Worm (Caenorhabditis elegans) whole organism, L4 larva: ENCODE data around the gene W02B8.1.
"Not testable (repeated sequence)": the region's sequence is repeated elsewhere in the genome, so short reads cannot be mapped to it uniquely, and the experiment has no call there.

Experiments used
- F49E8.2 ChIP-seq: sonication (generic microtip); optimal IDR thresholded peaks from 2 replicates; lab custom pipeline; 2016; ENCODE audit warnings: missing compliant biosample characterization, mild to moderate bottlenecking, missing genetic modification characterization, borderline replicate concordance
- T20F7.1 ChIP-seq: fragments of 200-800 bp; sonication (Bioruptor generic); optimal IDR thresholded peaks from 2 replicates; lab custom pipeline; 2018; ENCODE audit warnings: mild to moderate bottlenecking, missing genetic modification characterization, missing compliant biosample characterization
- ama-1 ChIP-seq: fragments of 150-350 bp; optimal IDR thresholded peaks from 2 replicates; lab custom pipeline; 2014; ENCODE audit warnings: inconsistent platforms, mixed read lengths
- arid-1 ChIP-seq: fragments of 200-800 bp; sonication (Bioruptor generic); conservative IDR thresholded peaks from 2 replicates; pipeline ENCODE4 v1.3.6; 2022; ENCODE audit warnings: missing genetic modification reagents, missing genetic modification characterization, missing compliant biosample characterization
- ceh-20 ChIP-seq: fragments of 200-800 bp; sonication (Bioruptor generic); IDR thresholded peaks from 2 replicates; pipeline ENCODE4 v1.3.6; 2022; ENCODE audit warnings: missing genetic modification reagents, missing genetic modification characterization, missing compliant biosample characterization
- daf-12 ChIP-seq: fragments of 150-350 bp; optimal IDR thresholded peaks from 2 replicates; lab custom pipeline; 2014; ENCODE audit warnings: missing biosample characterization, missing genetic modification reagents, missing genetic modification characterization
- daf-16 ChIP-seq, 3 experiments: sonication (generic microtip); optimal IDR thresholded peaks; 2 replicates each; lab custom pipeline; 2016 to 2017; ENCODE audit warnings: missing genetic modification characterization in 3 of 3, missing genetic modification reagents in 3 of 3, mild to moderate bottlenecking in 2 of 3, missing compliant biosample characterization in 2 of 3, missing biosample characterization in 1 of 3, moderate library complexity in 1 of 3
- dmd-6 ChIP-seq: fragments of 200-800 bp; sonication (Bioruptor generic); IDR thresholded peaks from 2 replicates; pipeline ENCODE4 v1.3.6; 2022; ENCODE audit warnings: missing genetic modification reagents, missing genetic modification characterization, missing compliant biosample characterization
- dmd-8 ChIP-seq: fragments of 200-800 bp; sonication (Bioruptor generic); IDR thresholded peaks from 2 replicates; pipeline ENCODE4 v1.3.6; 2022; ENCODE audit warnings: missing genetic modification characterization, missing compliant biosample characterization
- dmd-9 ChIP-seq: fragments of 200-800 bp; sonication (Bioruptor generic); IDR thresholded peaks from 2 replicates; pipeline ENCODE4 v1.3.6; 2022; ENCODE audit warnings: missing genetic modification reagents, missing genetic modification characterization, missing compliant biosample characterization
- duxl-1 ChIP-seq: sonication (generic microtip); optimal IDR thresholded peaks from 2 replicates; lab custom pipeline; 2016; ENCODE audit warnings: mild to moderate bottlenecking, missing genetic modification characterization, moderate library complexity, missing compliant biosample characterization; ENCODE audit not compliant: poor library complexity
- dve-1 ChIP-seq: sonication (generic microtip); optimal IDR thresholded peaks from 2 replicates; lab custom pipeline; 2017; ENCODE audit warnings: antibody characterized with exemption, mild to moderate bottlenecking, missing genetic modification characterization, missing compliant biosample characterization; ENCODE audit not compliant: insufficient read depth
- egl-27 ChIP-seq: sonication (generic microtip); optimal IDR thresholded peaks from 3 replicates; lab custom pipeline; 2017; ENCODE audit warnings: missing biosample characterization, missing genetic modification reagents, missing genetic modification characterization
- gei-8 ChIP-seq: fragments of 200-800 bp; sonication (Bioruptor generic); optimal IDR thresholded peaks from 2 replicates; lab custom pipeline; 2018; ENCODE audit warnings: mild to moderate bottlenecking, missing genetic modification characterization, missing compliant biosample characterization
- hlh-11 ChIP-seq: fragments of 200-800 bp; sonication (Bioruptor generic); optimal IDR thresholded peaks from 2 replicates; lab custom pipeline; 2018; ENCODE audit warnings: mild to moderate bottlenecking, missing genetic modification characterization, missing compliant biosample characterization
- hlh-30 ChIP-seq: sonication (generic microtip); optimal IDR thresholded peaks from 2 replicates; lab custom pipeline; 2017; ENCODE audit warnings: antibody characterized with exemption, mild to moderate bottlenecking, missing genetic modification characterization, missing compliant biosample characterization; ENCODE audit not compliant: insufficient read depth
- lin-1 ChIP-seq: fragments of 200-800 bp; sonication (Bioruptor generic); IDR thresholded peaks from 2 replicates; pipeline ENCODE4 v1.3.6; 2022; ENCODE audit warnings: missing genetic modification reagents, missing genetic modification characterization, missing compliant biosample characterization
- lin-13 ChIP-seq: fragments of 150-350 bp; optimal IDR thresholded peaks from 2 replicates; lab custom pipeline; 2014; ENCODE audit warnings: missing biosample characterization, missing genetic modification reagents, missing genetic modification characterization
- lin-38 ChIP-seq: fragments of 200-800 bp; sonication (Bioruptor generic); IDR thresholded peaks from 2 replicates; pipeline ENCODE4 v1.3.6; 2022; ENCODE audit warnings: missing genetic modification reagents, missing genetic modification characterization, missing compliant biosample characterization
- lin-39 ChIP-seq: fragments of 150-350 bp; optimal IDR thresholded peaks from 2 replicates; lab custom pipeline; 2014; ENCODE audit warnings: missing biosample characterization, missing genetic modification reagents, missing genetic modification characterization
- lsy-2 ChIP-seq, 2 experiments: fragments of 150-350 bp in 1 of 2; sonication (generic microtip) in 1 of 2; optimal IDR thresholded peaks; 2 replicates each; lab custom pipeline; 2014 to 2017; ENCODE audit warnings: missing biosample characterization in 2 of 2, missing genetic modification characterization in 2 of 2
- madf-5 ChIP-seq, 2 experiments: fragments of 200-800 bp; sonication (Bioruptor generic); IDR thresholded peaks; 2 replicates each; pipeline ENCODE4 v1.3.6; 2022; ENCODE audit warnings: missing compliant biosample characterization in 2 of 2, missing genetic modification characterization in 2 of 2
- madf-9 ChIP-seq: fragments of 200-800 bp; sonication (Bioruptor generic); conservative IDR thresholded peaks from 2 replicates; pipeline ENCODE4 v1.3.6; 2022; ENCODE audit warnings: missing genetic modification reagents, missing genetic modification characterization, missing compliant biosample characterization
- mdt-29 ChIP-seq: fragments of 200-800 bp; sonication (Bioruptor generic); IDR thresholded peaks from 2 replicates; pipeline ENCODE4 v1.3.6; 2022; ENCODE audit warnings: missing genetic modification reagents, missing genetic modification characterization, missing compliant biosample characterization
- mep-1 ChIP-seq: fragments of 150-350 bp; sonication (generic microtip); optimal IDR thresholded peaks from 3 replicates; lab custom pipeline; 2014; ENCODE audit warnings: missing biosample characterization, missing genetic modification characterization
- mes-2 ChIP-seq: sonication (generic microtip); optimal IDR thresholded peaks from 2 replicates; lab custom pipeline; 2016; ENCODE audit warnings: missing genotype, mild to moderate bottlenecking, missing genetic modification characterization, missing compliant biosample characterization; ENCODE audit not compliant: poor library complexity, severe bottlenecking
- mxl-2 ChIP-seq: fragments of 200-800 bp; sonication (Bioruptor generic); conservative IDR thresholded peaks from 2 replicates; pipeline ENCODE4 v1.3.6; 2022; ENCODE audit warnings: missing genetic modification reagents, missing genetic modification characterization, missing compliant biosample characterization
- nhr-10 ChIP-seq: fragments of 150-350 bp; optimal IDR thresholded peaks from 2 replicates; lab custom pipeline; 2014; ENCODE audit warnings: missing biosample characterization, missing genetic modification characterization
- nhr-102 ChIP-seq: sonication (generic microtip); optimal IDR thresholded peaks from 2 replicates; lab custom pipeline; 2016; ENCODE audit warnings: mild to moderate bottlenecking, missing genetic modification characterization, moderate library complexity, missing compliant biosample characterization
- nhr-237 ChIP-seq: sonication (generic microtip); optimal IDR thresholded peaks from 2 replicates; lab custom pipeline; 2017; ENCODE audit warnings: missing biosample characterization, missing genetic modification characterization
- nhr-42 ChIP-seq: fragments of 200-800 bp; sonication (Bioruptor generic); IDR thresholded peaks from 2 replicates; pipeline ENCODE4 v1.3.6; 2022; ENCODE audit warnings: missing genetic modification characterization, missing compliant biosample characterization
- nhr-48 ChIP-seq: sonication (generic microtip); optimal IDR thresholded peaks from 2 replicates; lab custom pipeline; 2016; ENCODE audit warnings: mild to moderate bottlenecking, missing genetic modification characterization, missing compliant biosample characterization
- nhr-6 ChIP-seq: fragments of 150-350 bp; optimal IDR thresholded peaks from 2 replicates; lab custom pipeline; 2014; ENCODE audit warnings: missing biosample characterization, missing genetic modification characterization
- pha-4 ChIP-seq, 2 experiments: fragments of 150-350 bp in 1 of 2; fragments of 200-800 bp in 1 of 2; sonication (Bioruptor generic) in 1 of 2; IDR thresholded peaks in 1 of 2; optimal IDR thresholded peaks in 1 of 2; 2 replicates each; pipeline versions ENCODE4 v1.3.6 to Lab custom; 2014 to 2022; ENCODE audit warnings: missing genetic modification characterization in 2 of 2, missing genetic modification reagents in 2 of 2, missing biosample characterization in 1 of 2, missing compliant biosample characterization in 1 of 2
- php-3 ChIP-seq: fragments of 200-800 bp; sonication (Bioruptor generic); IDR thresholded peaks from 2 replicates; pipeline ENCODE4 v1.3.6; 2022; ENCODE audit warnings: missing genetic modification reagents, missing genetic modification characterization, missing compliant biosample characterization
- rbr-2 ChIP-seq: sonication (generic microtip); optimal IDR thresholded peaks from 2 replicates; lab custom pipeline; 2016; ENCODE audit warnings: missing genotype, missing genetic modification characterization, missing compliant biosample characterization
- saeg-2 ChIP-seq: fragments of 200-800 bp; sonication (Bioruptor generic); IDR thresholded peaks from 2 replicates; pipeline ENCODE4 v1.3.6; 2022; ENCODE audit warnings: missing genetic modification reagents, missing genetic modification characterization, missing compliant biosample characterization
- set-16 ChIP-seq: fragments of 200-800 bp; sonication (Bioruptor generic); IDR thresholded peaks from 2 replicates; pipeline ENCODE4 v1.3.6; 2022; ENCODE audit warnings: missing genetic modification reagents, missing genetic modification characterization, missing compliant biosample characterization
- snpc-1.2 ChIP-seq: fragments of 200-800 bp; sonication (Bioruptor generic); IDR thresholded peaks from 2 replicates; pipeline ENCODE4 v1.3.6; 2022; ENCODE audit warnings: missing genetic modification reagents, missing genetic modification characterization, missing compliant biosample characterization
- snpc-4 ChIP-seq: fragments of 150-350 bp; optimal IDR thresholded peaks from 2 replicates; lab custom pipeline; 2014; ENCODE audit warnings: missing biosample characterization, missing genetic modification characterization
- unc-39 ChIP-seq: sonication (generic microtip); optimal IDR thresholded peaks from 2 replicates; lab custom pipeline; 2017; ENCODE audit warnings: missing biosample characterization, missing genetic modification characterization
- unc-62 ChIP-seq, 3 experiments: fragments of 150-350 bp in 1 of 3; sonication (generic microtip); optimal IDR thresholded peaks in 2 of 3; peaks in 1 of 3; 1 replicate in 1 of 3; 2 replicates in 2 of 3; lab custom pipeline; 2014 to 2017; ENCODE audit warnings: missing biosample characterization in 3 of 3, missing genetic modification characterization in 3 of 3, missing genetic modification reagents in 3 of 3, missing genotype in 1 of 3

The W02B8.1 gene

DNA sequence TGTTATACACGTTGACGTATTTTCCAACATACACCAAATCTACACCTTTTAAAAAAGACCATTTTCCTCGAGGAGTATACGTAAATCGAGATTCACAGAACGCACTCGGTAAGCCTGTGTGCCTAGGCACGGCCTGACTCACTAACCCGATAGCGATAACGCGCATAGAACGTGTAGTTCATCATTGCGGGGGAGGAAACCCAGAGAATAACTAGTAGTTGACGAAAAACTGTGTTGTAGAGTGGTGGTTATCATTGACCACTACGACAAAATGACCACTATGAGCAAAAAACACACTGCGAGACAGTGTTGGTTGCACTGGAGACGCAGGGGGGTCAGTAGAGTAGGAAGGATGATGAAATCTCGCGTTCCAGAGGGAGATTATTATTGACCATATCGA lies 42.1 kb downstream of the W02B8.1 start (continued):
- TF ChIP-seq nhr-237, result no peak
- no peak for TF ChIP-seq arid-1 (GFP tag; lab: Robert Waterston, UW)
- no peak for TF ChIP-seq lin-39
- TF ChIP-seq F49E8.2, result no peak
- TF ChIP-seq unc-39, result no peak
- TF ChIP-seq ceh-20 (GFP tag; lab: Robert Waterston, UW), result no peak
- peak; percentile 44 for TF ChIP-seq hlh-11
- TF ChIP-seq php-3 (GFP tag; lab: Robert Waterston, UW), result no peak
- no peak for TF ChIP-seq madf-5 (GFP tag; IDR thresholded peaks at IDR 0.05; lab: Robert Waterston, UW)
- no peak for TF ChIP-seq hlh-30 (tag; lab: Kevin White, UChicago)
- no peak for TF ChIP-seq madf-9 (GFP tag; lab: Robert Waterston, UW)
- TF ChIP-seq nhr-42, result peak; percentile 38; the same call in 1 of the 2 replicates
- TF ChIP-seq gei-8, result no peak
- no peak for TF ChIP-seq nhr-10 (tag; lab: Kevin White, UChicago)
- TF ChIP-seq dmd-9 (GFP tag; lab: Robert Waterston, UW), result no peak
- no peak for TF ChIP-seq mep-1
- TF ChIP-seq T20F7.1 (GFP tag; lab: Kevin White, UChicago), result no peak
- no peak for TF ChIP-seq mxl-2 (GFP tag; lab: Robert Waterston, UW)

DNA sequence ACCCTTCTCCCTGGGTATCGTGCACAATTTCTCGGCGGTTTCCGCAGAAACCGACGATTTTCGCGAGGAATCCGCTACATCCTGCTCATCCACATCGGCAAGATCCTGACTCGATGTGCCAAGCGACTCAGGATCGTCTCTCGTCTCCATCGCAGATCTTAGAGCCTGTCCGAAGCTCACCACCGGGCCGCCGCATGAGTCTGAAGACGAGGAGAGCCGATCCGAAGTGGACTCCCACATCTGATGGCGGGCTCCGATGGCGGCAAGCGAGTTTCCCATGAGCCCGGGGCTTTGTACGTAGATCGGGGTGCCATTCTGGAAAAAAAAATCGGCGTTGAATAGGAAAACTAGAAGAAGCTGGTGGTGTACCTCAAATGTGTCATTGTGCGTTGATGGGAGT lies 43.6 kb downstream of the W02B8.1 start:
- no peak for TF ChIP-seq egl-27 (tag; lab: Kevin White, UChicago)
- peak; percentile 92 for TF ChIP-seq set-16
- no peak for TF ChIP-seq dmd-8 (GFP tag; lab: Robert Waterston, UW)
- TF ChIP-seq daf-12 (tag; lab: Kevin White, UChicago), result no peak

DNA sequence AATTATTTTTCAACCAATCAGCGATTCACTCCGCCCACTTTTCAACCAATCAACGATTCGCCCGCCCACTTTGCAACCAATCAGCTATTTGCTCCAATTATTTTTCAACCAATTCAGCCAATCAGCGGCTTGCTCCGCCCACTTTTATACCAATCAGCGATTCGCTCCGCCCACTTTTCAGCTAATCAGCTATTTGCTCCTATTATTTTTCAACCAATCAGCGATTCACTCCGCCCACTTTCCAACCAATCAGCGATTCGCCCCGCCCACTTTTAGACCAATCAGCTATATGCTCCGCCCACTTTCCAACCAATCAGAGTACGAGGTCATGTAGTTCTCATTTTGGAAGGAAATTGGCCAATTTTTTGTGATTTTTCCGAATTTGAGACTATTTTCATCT lies 46.6 kb downstream of the W02B8.1 start:
- TF ChIP-seq unc-62 (GFP tag; optimal IDR thresholded peaks at IDR 0.05 in 1 of 2; lab: Kevin White, UChicago) (peak in 1 of 2 experiments; percentile 42), unc-62 (tag; optimal IDR thresholded peaks at IDR 0.05; lab: Kevin White, UChicago) (no peak), nhr-48 (tag; lab: Kevin White, UChicago) (no peak)

DNA sequence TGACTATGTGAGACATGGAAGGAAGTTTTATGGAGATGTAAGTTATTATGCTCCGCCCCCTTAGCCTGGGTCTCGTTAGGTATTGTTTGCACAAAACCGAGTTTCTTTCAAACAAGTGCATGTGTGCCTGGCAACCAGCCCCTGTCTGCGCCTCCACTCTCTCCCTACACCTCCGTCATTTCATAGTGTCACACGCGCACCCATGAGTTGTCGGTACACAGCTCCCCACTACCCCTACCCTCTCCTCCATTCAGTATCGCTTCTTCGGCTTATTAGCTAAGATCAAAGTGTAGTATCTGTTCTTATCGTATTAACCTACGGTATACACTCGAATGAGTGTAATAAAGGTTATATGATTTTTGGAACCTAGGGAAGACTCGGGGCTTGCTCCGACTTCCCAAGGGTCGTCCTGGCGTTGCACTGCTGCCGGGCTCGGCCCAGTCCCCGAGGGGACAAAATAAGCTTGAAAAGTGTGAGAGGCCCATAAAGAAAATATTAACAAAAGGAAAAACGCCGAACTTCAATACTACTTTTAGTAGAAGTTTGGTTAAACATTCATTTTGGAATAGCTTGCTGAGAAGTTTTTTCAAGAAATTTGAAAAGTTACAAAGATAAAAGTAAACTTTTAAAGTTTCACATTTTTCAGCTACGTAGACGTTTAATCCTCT lies 49.2 kb downstream of the W02B8.1 start:
- peak; percentile 60 for TF ChIP-seq snpc-4 (tag; lab: Kevin White, UChicago)
- peak; percentile 60; the same call in 1 of the 2 replicates for TF ChIP-seq mdt-29 (GFP tag; lab: Robert Waterston, UW)
- peak; percentile 48; the same call in 1 of the 2 replicates for TF ChIP-seq pha-4 (GFP tag; IDR thresholded peaks at IDR 0.05; lab: Robert Waterston, UW)
- not testable (repeated sequence) for TF ChIP-seq pha-4 (tag; optimal IDR thresholded peaks at IDR 0.05; lab: Kevin White, UChicago); daf-16 (GFP tag; optimal IDR thresholded peaks at IDR 0.05; lab: Kevin White, UChicago)
- peak; percentile 3 for TF ChIP-seq mes-2 (tag; lab: Kevin White, UChicago)
- TF ChIP-seq lsy-2 (tag; optimal IDR thresholded peaks at IDR 0.05; lab: Kevin White, UChicago), result peak in 1 of 2 experiments; percentile 34
- TF ChIP-seq duxl-1 (tag; lab: Kevin White, UChicago), result peak; percentile 65
- TF ChIP-seq dve-1 (tag; lab: Kevin White, UChicago), result peak; percentile 84
- TF ChIP-seq saeg-2 (GFP tag; lab: Robert Waterston, UW), result peak; percentile 52; the same call in 1 of the 2 replicates
- TF ChIP-seq F49E8.2, result peak; percentile 41
- peak; percentile 45; the same call in 1 of the 2 replicates for TF ChIP-seq snpc-1.2 (GFP tag; lab: Robert Waterston, UW)
- TF ChIP-seq lin-13 (GFP tag; lab: Kevin White, UChicago), result peak; percentile 33
- TF ChIP-seq nhr-6, result peak; percentile 37
- peak; percentile 60 for TF ChIP-seq daf-16 (tag; optimal IDR thresholded peaks at IDR 0.05; lab: Kevin White, UChicago)
- peak; percentile 63 for TF ChIP-seq lin-38 (GFP tag; lab: Robert Waterston, UW)
- peak; percentile 62 for TF ChIP-seq dmd-6 (GFP tag; lab: Robert Waterston, UW)
- peak; percentile 42 for TF ChIP-seq hlh-11
- TF ChIP-seq mep-1, result peak; percentile 48
- TF ChIP-seq hlh-30 (tag; lab: Kevin White, UChicago), result peak; percentile 37
- TF ChIP-seq nhr-102, result peak; percentile 68
- peak; percentile 5 for TF ChIP-seq rbr-2
- peak; percentile 27; the same call in 1 of the 2 replicates for TF ChIP-seq lin-1
- peak; percentile 39 for TF ChIP-seq ama-1 (lab: Kevin White, UChicago)
- TF ChIP-seq nhr-48 (tag; lab: Kevin White, UChicago), result peak; percentile 28
